Worm (Caenorhabditis elegans) whole organism, L4 larva: Measurements from ENCODE around the gene K07E3.2.

Experiments
- F44E2.7 ChIP-seq: fragments of 200-800 bp; sonication (Bioruptor generic); IDR thresholded peaks from 2 replicates; pipeline ENCODE4 v2.1.2; 2022; ENCODE audit warnings: missing genetic modification characterization, missing compliant biosample characterization
- F49E8.2 ChIP-seq: sonication (generic microtip); optimal IDR thresholded peaks from 2 replicates; lab custom pipeline; 2016; ENCODE audit warnings: missing compliant biosample characterization, mild to moderate bottlenecking, missing genetic modification characterization, borderline replicate concordance
- T26A8.4 ChIP-seq: fragments of 200-800 bp; sonication (Bioruptor generic); IDR thresholded peaks from 2 replicates; pipeline ENCODE4 v1.3.6; 2022; ENCODE audit warnings: missing genetic modification characterization, missing compliant biosample characterization
- Y105C5A.15 ChIP-seq: fragments of 200-800 bp; sonication (Bioruptor generic); IDR thresholded peaks from 2 replicates; pipeline ENCODE4 v1.3.6; 2022; ENCODE audit warnings: missing genetic modification characterization, missing compliant biosample characterization
- Y75B8A.6 ChIP-seq: fragments of 200-800 bp; sonication (Bioruptor generic); IDR thresholded peaks from 2 replicates; pipeline ENCODE4 v1.3.6; 2022; ENCODE audit warnings: missing genetic modification reagents, missing genetic modification characterization, missing compliant biosample characterization
- ZK337.2 ChIP-seq: fragments of 200-800 bp; sonication (Bioruptor generic); IDR thresholded peaks from 2 replicates; pipeline ENCODE4 v1.3.6; 2022; ENCODE audit warnings: missing genetic modification reagents, missing genetic modification characterization, missing compliant biosample characterization
- aha-1 ChIP-seq: fragments of 150-350 bp; peaks from one replicate; lab custom pipeline; 2014; ENCODE audit warnings: missing biosample characterization, missing genetic modification characterization
- arid-1 ChIP-seq: fragments of 200-800 bp; sonication (Bioruptor generic); conservative IDR thresholded peaks from 2 replicates; pipeline ENCODE4 v1.3.6; 2022; ENCODE audit warnings: missing genetic modification reagents, missing genetic modification characterization, missing compliant biosample characterization
- ceh-32 ChIP-seq: sonication (generic microtip); optimal IDR thresholded peaks from 2 replicates; lab custom pipeline; 2016; ENCODE audit warnings: mild to moderate bottlenecking, missing genetic modification characterization, missing compliant biosample characterization; ENCODE audit not compliant: poor library complexity
- ceh-44 ChIP-seq: fragments of 200-800 bp; sonication (Bioruptor generic); IDR thresholded peaks from 2 replicates; pipeline ENCODE4 v1.3.6; 2022; ENCODE audit warnings: missing genetic modification reagents, missing genetic modification characterization, missing compliant biosample characterization
- ceh-62 ChIP-seq: sonication (generic microtip); optimal IDR thresholded peaks from 2 replicates; lab custom pipeline; 2017; ENCODE audit warnings: missing biosample characterization, missing genetic modification characterization
- ctbp-1 ChIP-seq: fragments of 200-800 bp; sonication (Bioruptor generic); IDR thresholded peaks from 2 replicates; pipeline ENCODE4 v1.3.6; 2022; ENCODE audit warnings: missing genetic modification reagents, missing genetic modification characterization, missing compliant biosample characterization
- daf-12 ChIP-seq: fragments of 150-350 bp; optimal IDR thresholded peaks from 2 replicates; lab custom pipeline; 2014; ENCODE audit warnings: missing biosample characterization, missing genetic modification reagents, missing genetic modification characterization
- daf-16 ChIP-seq, 3 experiments: sonication (generic microtip); optimal IDR thresholded peaks; 2 replicates each; lab custom pipeline; 2016 to 2017; ENCODE audit warnings: missing genetic modification characterization in 3 of 3, missing genetic modification reagents in 3 of 3, mild to moderate bottlenecking in 2 of 3, missing compliant biosample characterization in 2 of 3, missing biosample characterization in 1 of 3, moderate library complexity in 1 of 3
- daf-19 ChIP-seq: fragments of 200-800 bp; sonication (Bioruptor generic); conservative IDR thresholded peaks from 2 replicates; pipeline ENCODE4 v1.3.6; 2022; ENCODE audit warnings: missing genetic modification characterization, missing compliant biosample characterization
- dmd-6 ChIP-seq: fragments of 200-800 bp; sonication (Bioruptor generic); IDR thresholded peaks from 2 replicates; pipeline ENCODE4 v1.3.6; 2022; ENCODE audit warnings: missing genetic modification reagents, missing genetic modification characterization, missing compliant biosample characterization
- duxl-1 ChIP-seq: sonication (generic microtip); optimal IDR thresholded peaks from 2 replicates; lab custom pipeline; 2016; ENCODE audit warnings: mild to moderate bottlenecking, missing genetic modification characterization, moderate library complexity, missing compliant biosample characterization; ENCODE audit not compliant: poor library complexity
- egl-27 ChIP-seq: sonication (generic microtip); optimal IDR thresholded peaks from 3 replicates; lab custom pipeline; 2017; ENCODE audit warnings: missing biosample characterization, missing genetic modification reagents, missing genetic modification characterization
- egl-43 ChIP-seq: fragments of 200-800 bp; sonication (Bioruptor generic); IDR thresholded peaks from 2 replicates; pipeline ENCODE4 v1.3.6; 2022; ENCODE audit warnings: missing genetic modification reagents, missing genetic modification characterization, missing compliant biosample characterization
- fos-1 ChIP-seq: fragments of 150-350 bp; optimal IDR thresholded peaks from 2 replicates; lab custom pipeline; 2014; ENCODE audit warnings: missing biosample characterization, missing genetic modification characterization
- hif-1 ChIP-seq, 2 experiments: sonication (generic microtip); optimal IDR thresholded peaks; 2 replicates each; lab custom pipeline; 2016 to 2017; ENCODE audit warnings: missing compliant biosample characterization in 2 of 2, missing genetic modification characterization in 2 of 2, missing genetic modification reagents in 2 of 2, missing genotype in 2 of 2, mild to moderate bottlenecking in 1 of 2
- hlh-11 ChIP-seq: fragments of 200-800 bp; sonication (Bioruptor generic); optimal IDR thresholded peaks from 2 replicates; lab custom pipeline; 2018; ENCODE audit warnings: mild to moderate bottlenecking, missing genetic modification characterization, missing compliant biosample characterization
- hlh-30 ChIP-seq: sonication (generic microtip); optimal IDR thresholded peaks from 2 replicates; lab custom pipeline; 2017; ENCODE audit warnings: antibody characterized with exemption, mild to moderate bottlenecking, missing genetic modification characterization, missing compliant biosample characterization; ENCODE audit not compliant: insufficient read depth
- hmg-1.1 ChIP-seq: fragments of 200-800 bp; sonication (Bioruptor generic); IDR thresholded peaks from 2 replicates; pipeline ENCODE4 v1.3.6; 2022; ENCODE audit warnings: missing genetic modification reagents, missing genetic modification characterization, missing compliant biosample characterization
- jun-1 ChIP-seq: fragments of 150-350 bp; optimal IDR thresholded peaks from 2 replicates; lab custom pipeline; 2014; ENCODE audit warnings: missing biosample characterization, missing genetic modification reagents, missing genetic modification characterization
- lim-7 ChIP-seq: fragments of 200-800 bp; sonication (Bioruptor generic); IDR thresholded peaks from 2 replicates; pipeline ENCODE4 v1.3.6; 2022; ENCODE audit warnings: missing genetic modification characterization, missing compliant biosample characterization
- lin-13 ChIP-seq: fragments of 150-350 bp; optimal IDR thresholded peaks from 2 replicates; lab custom pipeline; 2014; ENCODE audit warnings: missing biosample characterization, missing genetic modification reagents, missing genetic modification characterization
- lin-39 ChIP-seq: fragments of 150-350 bp; optimal IDR thresholded peaks from 2 replicates; lab custom pipeline; 2014; ENCODE audit warnings: missing biosample characterization, missing genetic modification reagents, missing genetic modification characterization
- madf-5 ChIP-seq, 2 experiments: fragments of 200-800 bp; sonication (Bioruptor generic); IDR thresholded peaks; 2 replicates each; pipeline ENCODE4 v1.3.6; 2022; ENCODE audit warnings: missing compliant biosample characterization in 2 of 2, missing genetic modification characterization in 2 of 2
- mdt-29 ChIP-seq: fragments of 200-800 bp; sonication (Bioruptor generic); IDR thresholded peaks from 2 replicates; pipeline ENCODE4 v1.3.6; 2022; ENCODE audit warnings: missing genetic modification reagents, missing genetic modification characterization, missing compliant biosample characterization
- mxl-2 ChIP-seq: fragments of 200-800 bp; sonication (Bioruptor generic); conservative IDR thresholded peaks from 2 replicates; pipeline ENCODE4 v1.3.6; 2022; ENCODE audit warnings: missing genetic modification reagents, missing genetic modification characterization, missing compliant biosample characterization
- nhr-102 ChIP-seq: sonication (generic microtip); optimal IDR thresholded peaks from 2 replicates; lab custom pipeline; 2016; ENCODE audit warnings: mild to moderate bottlenecking, missing genetic modification characterization, moderate library complexity, missing compliant biosample characterization
- nhr-25 ChIP-seq: sonication (generic microtip); optimal IDR thresholded peaks from 2 replicates; lab custom pipeline; 2017; ENCODE audit warnings: missing genetic modification characterization, mild to moderate bottlenecking, missing compliant biosample characterization, antibody characterized with exemption, moderate library complexity, borderline replicate concordance; ENCODE audit not compliant: insufficient read depth
- nhr-28 ChIP-seq: fragments of 150-350 bp; optimal IDR thresholded peaks from 2 replicates; lab custom pipeline; 2014; ENCODE audit warnings: missing biosample characterization, missing genetic modification characterization
- nhr-76 ChIP-seq: fragments of 150-350 bp; optimal IDR thresholded peaks from 2 replicates; lab custom pipeline; 2014; ENCODE audit warnings: missing biosample characterization, missing genetic modification characterization
- nhr-77 ChIP-seq: fragments of 150-350 bp; optimal IDR thresholded peaks from 2 replicates; lab custom pipeline; 2014; ENCODE audit warnings: missing biosample characterization, missing genetic modification characterization
- php-3 ChIP-seq: fragments of 200-800 bp; sonication (Bioruptor generic); IDR thresholded peaks from 2 replicates; pipeline ENCODE4 v1.3.6; 2022; ENCODE audit warnings: missing genetic modification reagents, missing genetic modification characterization, missing compliant biosample characterization
- pqm-1 ChIP-seq: sonication (generic microtip); optimal IDR thresholded peaks from 2 replicates; lab custom pipeline; 2017; ENCODE audit warnings: missing biosample characterization, missing genetic modification characterization
- sdz-12 ChIP-seq: fragments of 200-800 bp; sonication (Bioruptor generic); optimal IDR thresholded peaks from 2 replicates; lab custom pipeline; 2018; ENCODE audit warnings: mild to moderate bottlenecking, missing genetic modification characterization, missing compliant biosample characterization
- snpc-4 ChIP-seq: fragments of 150-350 bp; optimal IDR thresholded peaks from 2 replicates; lab custom pipeline; 2014; ENCODE audit warnings: missing biosample characterization, missing genetic modification characterization
- tra-1 ChIP-seq: fragments of 200-800 bp; sonication (Bioruptor generic); IDR thresholded peaks from 2 replicates; pipeline ENCODE4 v1.3.6; 2022; ENCODE audit warnings: missing genetic modification reagents, missing genetic modification characterization, missing compliant biosample characterization
- unc-130 ChIP-seq: sonication (generic microtip); optimal IDR thresholded peaks from 2 replicates; lab custom pipeline; 2016; ENCODE audit warnings: missing genetic modification reagents, missing genetic modification characterization, missing compliant biosample characterization
- vab-7 ChIP-seq: fragments of 200-800 bp; sonication (Bioruptor generic); IDR thresholded peaks from 2 replicates; pipeline ENCODE4 v1.3.6; 2022; ENCODE audit warnings: missing genetic modification reagents, missing genetic modification characterization, missing compliant biosample characterization

K07E3.2 gene

ce11 chrX:8086725-8087641 is 17.1 kb upstream of the K07E3.2 start (continued):
- TF ChIP-seq F44E2.7 (GFP tag; lab: Robert Waterston, UW): no peak
- no peak for TF ChIP-seq ZK337.2 (GFP tag; lab: Robert Waterston, UW)
- TF ChIP-seq fos-1 (tag; lab: Kevin White, UChicago): no peak
- no peak for TF ChIP-seq mdt-29 (GFP tag; lab: Robert Waterston, UW)
- no peak for TF ChIP-seq daf-12 (tag; lab: Kevin White, UChicago)
- TF ChIP-seq nhr-76 (tag; lab: Kevin White, UChicago): no peak
- no peak for TF ChIP-seq lin-13 (GFP tag; lab: Kevin White, UChicago)
- TF ChIP-seq T26A8.4 (GFP tag; lab: Robert Waterston, UW): peak; percentile 47; the same call in 1 of the 2 replicates
- no peak for TF ChIP-seq nhr-25 (tag; lab: Kevin White, UChicago)
- TF ChIP-seq nhr-28 (tag; lab: Kevin White, UChicago): peak; percentile 16
- TF ChIP-seq jun-1: no peak
- no peak for TF ChIP-seq ceh-62 (tag; lab: Kevin White, UChicago)
- TF ChIP-seq unc-130 (GFP tag; lab: Kevin White, UChicago): no peak
- no peak for TF ChIP-seq ceh-44 (GFP tag; lab: Robert Waterston, UW)

DNA sequence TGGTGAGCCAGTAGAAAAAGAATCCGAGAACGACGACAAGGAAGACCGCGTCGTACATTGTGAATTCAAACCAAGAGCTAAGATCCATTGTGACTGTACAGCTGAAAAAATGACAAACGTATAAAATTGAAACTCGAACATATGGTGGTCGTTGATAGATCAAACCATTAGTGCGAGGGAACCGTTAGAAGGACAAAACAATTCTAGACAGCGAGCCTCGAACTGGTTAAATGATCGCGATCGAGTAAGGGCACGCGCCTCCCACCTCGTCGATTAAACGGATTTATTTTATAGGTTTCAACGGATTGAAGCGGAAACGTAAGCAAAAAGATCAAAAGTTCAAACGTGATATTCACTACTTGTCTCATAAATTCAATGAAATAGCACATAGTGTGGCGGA is 15.6 kb upstream of the K07E3.2 start, which contains the start of gene vem-1:
Gene vem-1, minus strand, starts transcription at position 101 of the 400 bp plus-strand sequence.
- TF ChIP-seq mxl-2 (GFP tag; lab: Robert Waterston, UW): no peak
- no peak for TF ChIP-seq snpc-4 (tag; lab: Kevin White, UChicago)
- no peak for TF ChIP-seq nhr-77 (tag; lab: Kevin White, UChicago)
- TF ChIP-seq arid-1 (GFP tag; lab: Robert Waterston, UW): no peak
- peak in 1 of 2 experiments; percentile 56 for TF ChIP-seq hif-1 (tag; optimal IDR thresholded peaks at IDR 0.05; lab: Kevin White, UChicago)
- no peak for TF ChIP-seq Y75B8A.6 (GFP tag; lab: Robert Waterston, UW)
- 0 out of 2 replicates have a peak, but pooled peaks have one; percentile 13 for TF ChIP-seq vab-7
- TF ChIP-seq php-3 (GFP tag; lab: Robert Waterston, UW): no peak
- 0 out of 2 replicates have a peak, but pooled peaks have one; percentile 35 for TF ChIP-seq tra-1
- TF ChIP-seq lim-7 (GFP tag; lab: Robert Waterston, UW): 0 out of 2 replicates have a peak, but pooled peaks have one; percentile 40
- no peak for TF ChIP-seq duxl-1 (tag; lab: Kevin White, UChicago)
- TF ChIP-seq sdz-12 (GFP tag; lab: Kevin White, UChicago): peak; percentile 18
- no peak for TF ChIP-seq fos-1 (tag; lab: Kevin White, UChicago)
- TF ChIP-seq, all 104 proteins: peak for 5

ce11 chrX:8089266-8089909 is 14.7 kb upstream of the K07E3.2 start:
- TF ChIP-seq dmd-6: peak; percentile 59
- peak; percentile 31; the same call in 1 of the 2 replicates for TF ChIP-seq hmg-1.1 (GFP tag; lab: Robert Waterston, UW)
- TF ChIP-seq ceh-32: no peak
- no peak for TF ChIP-seq lin-39 (tag; lab: Kevin White, UChicago)
- TF ChIP-seq hlh-30 (tag; lab: Kevin White, UChicago): no peak
- peak; percentile 50 for TF ChIP-seq nhr-102 (tag; lab: Kevin White, UChicago)
- TF ChIP-seq hlh-11 (tag; lab: Kevin White, UChicago): peak; percentile 47
- TF ChIP-seq F49E8.2 (tag; lab: Kevin White, UChicago): no peak
- no peak for TF ChIP-seq nhr-76 (tag; lab: Kevin White, UChicago)
- no peak for TF ChIP-seq daf-19 (GFP tag; lab: Robert Waterston, UW)
- no peak for TF ChIP-seq egl-27 (tag; lab: Kevin White, UChicago)
- TF ChIP-seq madf-5 (GFP tag; IDR thresholded peaks at IDR 0.05; lab: Robert Waterston, UW): no peak
- no peak for TF ChIP-seq ctbp-1
- TF ChIP-seq jun-1: peak; percentile 0
- peak; percentile 97 for TF ChIP-seq nhr-28 (tag; lab: Kevin White, UChicago)
- no peak for TF ChIP-seq egl-43
- peak; percentile 13 for TF ChIP-seq aha-1 (tag; lab: Kevin White, UChicago)
- TF ChIP-seq Y105C5A.15 (GFP tag; lab: Robert Waterston, UW): no peak
- TF ChIP-seq pqm-1 (tag; lab: Kevin White, UChicago): peak; percentile 52
- TF ChIP-seq daf-16 (GFP tag; optimal IDR thresholded peaks at IDR 0.05; lab: Kevin White, UChicago): no peak
- peak; percentile 95 for TF ChIP-seq daf-16 (tag; optimal IDR thresholded peaks at IDR 0.05; lab: Kevin White, UChicago)
